Fruit fly (Drosophila melanogaster): ENCODE results near the gene CG7611.

- TF ChIP-seq gl (tag; optimal IDR thresholded peaks at IDR 0.05) (no peak), CG13204 (GFP tag; optimal IDR thresholded peaks at IDR 0.05) (no peak), CG9948 (tag; optimal IDR thresholded peaks at IDR 0.05) (no peak), CG8301 (tag; optimal IDR thresholded peaks at IDR 0.05) (no peak), rn (GFP tag; IDR thresholded peaks at IDR 0.05) (no peak), CG32121 (GFP tag; IDR thresholded peaks at IDR 0.05) (no peak), CG15710 (tag; optimal IDR thresholded peaks at IDR 0.05) (no peak), CG12605 (GFP tag; IDR thresholded peaks at IDR 0.05) (no peak), fd96Ca (GFP tag; IDR thresholded peaks at IDR 0.05) (no peak), EcR (GFP tag; optimal IDR thresholded peaks at IDR 0.05) (no peak), CG8159 (tag; optimal IDR thresholded peaks at IDR 0.05) (no peak), CG14655 (GFP tag; optimal IDR thresholded peaks at IDR 0.05) (no peak), CG4496 (GFP tag; IDR thresholded peaks at IDR 0.05) (no peak), CG10348 (GFP tag; IDR thresholded peaks at IDR 0.05) (no peak)
These were observed 42.1 kb downstream of the CG7611 start, which contains the start of gene CG7634 for dm6 chr3L:21565126-21565525.

Measured in whole organism, pupa.